Worm (Caenorhabditis elegans) whole organism, young adult: ENCODE measurements around the gene sro-1.

Source experiments
- C06A6.2 ChIP-seq: fragments of 200-800 bp; sonication (Bioruptor generic); conservative IDR thresholded peaks from 2 replicates; pipeline ENCODE4 v1.3.6; 2022; ENCODE audit warnings: missing genetic modification characterization, missing compliant biosample characterization
- F55B11.4 ChIP-seq: sonication (generic microtip); optimal IDR thresholded peaks from 2 replicates; lab custom pipeline; 2016; ENCODE audit warnings: missing compliant biosample characterization, missing genetic modification characterization, borderline replicate concordance; ENCODE audit not compliant: insufficient read depth
- K11D2.4 ChIP-seq: fragments of 200-800 bp; sonication (Bioruptor generic); IDR thresholded peaks from 2 replicates; pipeline ENCODE4 v1.3.6; 2022; ENCODE audit warnings: missing genetic modification reagents, missing genetic modification characterization, missing compliant biosample characterization
- T07F8.4 ChIP-seq: sonication (generic microtip); optimal IDR thresholded peaks from 2 replicates; lab custom pipeline; 2016; ENCODE audit warnings: mild to moderate bottlenecking, missing genetic modification characterization, moderate library complexity, missing compliant biosample characterization
- attf-3 ChIP-seq: fragments of 200-800 bp; sonication (Bioruptor generic); conservative IDR thresholded peaks from 2 replicates; pipeline ENCODE4 v1.3.6; 2022; ENCODE audit warnings: missing genetic modification reagents, missing genetic modification characterization, missing compliant biosample characterization
- cebp-1 ChIP-seq, 2 experiments: fragments of 200-800 bp in 1 of 2; sonication (Bioruptor generic) in 1 of 2; sonication (generic microtip) in 1 of 2; IDR thresholded peaks in 1 of 2; optimal IDR thresholded peaks in 1 of 2; 2 replicates each; pipeline versions ENCODE4 v1.3.6 to Lab custom; 2017 to 2022; ENCODE audit warnings: missing compliant biosample characterization in 2 of 2, missing genetic modification characterization in 2 of 2, mild to moderate bottlenecking in 1 of 2, missing genetic modification reagents in 1 of 2, moderate library complexity in 1 of 2
- ceh-91 ChIP-seq: fragments of 200-800 bp; sonication (Bioruptor generic); IDR thresholded peaks from 2 replicates; pipeline ENCODE4 v1.3.6; 2022; ENCODE audit warnings: missing genetic modification reagents, missing genetic modification characterization, missing compliant biosample characterization
- fkh-3 ChIP-seq: sonication (generic microtip); optimal IDR thresholded peaks from 2 replicates; lab custom pipeline; 2016; ENCODE audit warnings: mild to moderate bottlenecking, missing genetic modification characterization, missing compliant biosample characterization
- lin-54 ChIP-seq: fragments of 200-800 bp; sonication (Bioruptor generic); optimal IDR thresholded peaks from 2 replicates; lab custom pipeline; 2018; ENCODE audit warnings: mild to moderate bottlenecking, missing genetic modification characterization, missing compliant biosample characterization
- mcd-1 ChIP-seq: fragments of 200-800 bp; sonication (Bioruptor generic); IDR thresholded peaks from 2 replicates; pipeline ENCODE4 v1.3.6; 2022; ENCODE audit warnings: missing genetic modification reagents, missing genetic modification characterization, missing compliant biosample characterization
- snpc-4 ChIP-seq, 5 experiments: fragments of 150-350 bp in 1 of 5; sonication (generic microtip) in 4 of 5; optimal IDR thresholded peaks; 2 replicates each; lab custom pipeline; 2014 to 2018; ENCODE audit warnings: missing genetic modification characterization in 5 of 5, missing biosample characterization in 3 of 5, antibody characterized with exemption in 2 of 5, mild to moderate bottlenecking in 2 of 5, missing compliant biosample characterization in 2 of 5, missing genotype in 2 of 5, moderate library complexity in 2 of 5, missing genetic modification reagents in 1 of 5
- unc-130 ChIP-seq: sonication (generic microtip); optimal IDR thresholded peaks from 2 replicates; lab custom pipeline; 2016; ENCODE audit warnings: missing genetic modification reagents, missing genetic modification characterization, missing compliant biosample characterization
- xnd-1 ChIP-seq: sonication (generic microtip); optimal IDR thresholded peaks from 2 replicates; lab custom pipeline; 2016; ENCODE audit warnings: missing genotype, missing genetic modification reagents, missing genetic modification characterization, missing compliant biosample characterization

- TF ChIP-seq snpc-4 (GFP tag; optimal IDR thresholded peaks at IDR 0.05; lab: Kevin White, UChicago) (no peak), snpc-4 (tag; optimal IDR thresholded peaks at IDR 0.05; lab: Kevin White, UChicago) (no peak), mcd-1 (GFP tag; lab: Robert Waterston, UW) (no peak), K11D2.4 (GFP tag; lab: Robert Waterston, UW) (no peak), attf-3 (GFP tag; lab: Robert Waterston, UW) (no peak), C06A6.2 (no peak), T07F8.4 (tag; lab: Kevin White, UChicago) (no peak), fkh-3 (tag; lab: Kevin White, UChicago) (no peak), lin-54 (no peak), xnd-1 (no peak), F55B11.4 (tag; lab: Kevin White, UChicago) (no peak), cebp-1 (GFP tag; IDR thresholded peaks at IDR 0.05; lab: Robert Waterston, UW) (no peak), cebp-1 (tag; optimal IDR thresholded peaks at IDR 0.05; lab: Kevin White, UChicago) (no peak), unc-130 (GFP tag; lab: Kevin White, UChicago) (no peak), ceh-91 (GFP tag; lab: Robert Waterston, UW) (no peak)
Observed at ce11 chrII:7432327-7432726, 33.1 kb downstream of the sro-1 start, which contains the start of gene srd-54.
